Worm (Caenorhabditis elegans) whole organism, L1 larva: ENCODE measurements around the gene cyp-14A1.

Source experiments
- C04F5.9 ChIP-seq: sonication (generic microtip); optimal IDR thresholded peaks from 2 replicates; lab custom pipeline; 2016; ENCODE audit warnings: missing genetic modification characterization, missing compliant biosample characterization
- C16A3.4 ChIP-seq: fragments of 150-350 bp; optimal IDR thresholded peaks from 2 replicates; lab custom pipeline; 2014; ENCODE audit warnings: missing biosample characterization, missing genetic modification characterization
- C34B4.2 ChIP-seq: sonication (generic microtip); optimal IDR thresholded peaks from 2 replicates; lab custom pipeline; 2017; ENCODE audit warnings: mild to moderate bottlenecking, missing genetic modification characterization, missing compliant biosample characterization
- Y116A8C.19 ChIP-seq: sonication (generic microtip); optimal IDR thresholded peaks from 2 replicates; lab custom pipeline; 2016; ENCODE audit warnings: missing compliant biosample characterization, missing genetic modification characterization, borderline replicate concordance
- ama-1 ChIP-seq: fragments of 150-350 bp; optimal IDR thresholded peaks from 2 replicates; lab custom pipeline; 2014
- ceh-8 ChIP-seq: fragments of 200-800 bp; sonication (Bioruptor generic); optimal IDR thresholded peaks from 2 replicates; lab custom pipeline; 2018; ENCODE audit warnings: mild to moderate bottlenecking, missing genetic modification characterization, moderate library complexity, missing compliant biosample characterization
- ceh-88 ChIP-seq: fragments of 200-800 bp; sonication (Bioruptor generic); IDR thresholded peaks from 2 replicates; pipeline ENCODE4 v1.3.6; 2022; ENCODE audit warnings: missing genetic modification characterization, missing compliant biosample characterization
- ces-1 ChIP-seq: fragments of 150-350 bp; optimal IDR thresholded peaks from 2 replicates; lab custom pipeline; 2014; ENCODE audit warnings: missing biosample characterization, missing genetic modification reagents, missing genetic modification characterization
- dpl-1 ChIP-seq, 3 experiments: fragments of 150-350 bp in 2 of 3; sonication (generic microtip) in 1 of 3; optimal IDR thresholded peaks; 2 replicates each; lab custom pipeline; 2014 to 2017; ENCODE audit warnings: missing biosample characterization in 3 of 3, missing genetic modification characterization in 3 of 3, missing genetic modification reagents in 3 of 3
- efl-1 ChIP-seq, 4 experiments: fragments of 150-350 bp; optimal IDR thresholded peaks in 3 of 4; peaks in 1 of 4; 1 replicate in 1 of 4; 2 replicates in 3 of 4; lab custom pipeline; 2014; ENCODE audit warnings: missing biosample characterization in 2 of 4, missing genetic modification characterization in 2 of 4, missing genetic modification reagents in 2 of 4
- egl-13 ChIP-seq: sonication (generic microtip); optimal IDR thresholded peaks from 2 replicates; lab custom pipeline; 2016; ENCODE audit warnings: missing genotype, missing genetic modification reagents, missing genetic modification characterization, missing compliant biosample characterization
- elt-3 ChIP-seq, 6 experiments: fragments of 150-350 bp in 1 of 6; sonication (generic microtip); optimal IDR thresholded peaks; 2 replicates each; lab custom pipeline; 2017 to 2018; ENCODE audit warnings: missing biosample characterization in 6 of 6, missing genetic modification characterization in 6 of 6, inconsistent platforms in 1 of 6
- fkh-10 ChIP-seq: sonication (generic microtip); optimal IDR thresholded peaks from 2 replicates; lab custom pipeline; 2017; ENCODE audit warnings: missing biosample characterization, missing genetic modification reagents, missing genetic modification characterization
- fkh-4 ChIP-seq: sonication (generic microtip); optimal IDR thresholded peaks from 2 replicates; lab custom pipeline; 2016; ENCODE audit warnings: missing compliant biosample characterization, missing genetic modification characterization, borderline replicate concordance
- hlh-17 ChIP-seq: fragments of 200-800 bp; sonication (Bioruptor generic); optimal IDR thresholded peaks from 2 replicates; lab custom pipeline; 2018; ENCODE audit warnings: missing genetic modification characterization, mild to moderate bottlenecking, missing compliant biosample characterization, moderate library complexity, borderline replicate concordance
- irx-1 ChIP-seq: sonication (generic microtip); optimal IDR thresholded peaks from 2 replicates; lab custom pipeline; 2016; ENCODE audit warnings: missing genetic modification characterization, missing compliant biosample characterization
- lin-14 ChIP-seq: fragments of 200-800 bp; sonication (Bioruptor generic); optimal IDR thresholded peaks from 2 replicates; lab custom pipeline; 2018; ENCODE audit warnings: mild to moderate bottlenecking, missing genetic modification characterization, moderate library complexity, missing compliant biosample characterization
- lsy-2 ChIP-seq, 2 experiments: fragments of 150-350 bp; optimal IDR thresholded peaks; 2 replicates each; lab custom pipeline; 2014; ENCODE audit warnings: missing biosample characterization in 2 of 2, missing genetic modification characterization in 2 of 2
- mab-9 ChIP-seq: fragments of 200-800 bp; sonication (Bioruptor generic); IDR thresholded peaks from 2 replicates; pipeline ENCODE4 v1.3.6; 2022; ENCODE audit warnings: missing genetic modification reagents, missing genetic modification characterization, missing compliant biosample characterization
- mdl-1 ChIP-seq, 2 experiments: fragments of 150-350 bp; optimal IDR thresholded peaks; 2 replicates each; lab custom pipeline; 2014 to 2017; ENCODE audit warnings: missing biosample characterization in 2 of 2, missing genetic modification characterization in 2 of 2, inconsistent platforms in 1 of 2
- mef-2 ChIP-seq: fragments of 150-350 bp; optimal IDR thresholded peaks from 2 replicates; lab custom pipeline; 2014; ENCODE audit warnings: missing biosample characterization, missing genetic modification characterization
- nhr-19 ChIP-seq: fragments of 200-800 bp; sonication (Bioruptor generic); conservative IDR thresholded peaks from 2 replicates; pipeline ENCODE4 v1.3.6; 2022; ENCODE audit warnings: missing genetic modification characterization, missing compliant biosample characterization
- nhr-28 ChIP-seq: fragments of 150-350 bp; optimal IDR thresholded peaks from 2 replicates; lab custom pipeline; 2014; ENCODE audit warnings: missing biosample characterization, missing genetic modification characterization
- nhr-47 ChIP-seq: sonication (generic microtip); optimal IDR thresholded peaks from 2 replicates; lab custom pipeline; 2016; ENCODE audit warnings: mild to moderate bottlenecking, missing genetic modification characterization, moderate library complexity, missing compliant biosample characterization
- nhr-71 ChIP-seq: sonication (generic microtip); optimal IDR thresholded peaks from 2 replicates; lab custom pipeline; 2016; ENCODE audit warnings: mild to moderate bottlenecking, missing genetic modification characterization, moderate library complexity, missing compliant biosample characterization
- nhr-90 ChIP-seq: sonication (generic microtip); optimal IDR thresholded peaks from 2 replicates; lab custom pipeline; 2016; ENCODE audit warnings: mild to moderate bottlenecking, missing genetic modification characterization, missing compliant biosample characterization; ENCODE audit not compliant: poor library complexity
- pag-3 ChIP-seq: sonication (generic microtip); optimal IDR thresholded peaks from 2 replicates; lab custom pipeline; 2017; ENCODE audit warnings: missing genetic modification characterization, mild to moderate bottlenecking, missing compliant biosample characterization, antibody characterized with exemption, borderline replicate concordance; ENCODE audit not compliant: insufficient read depth
- snu-23 ChIP-seq: sonication (generic microtip); optimal IDR thresholded peaks from 2 replicates; lab custom pipeline; 2016; ENCODE audit warnings: missing genetic modification characterization, missing compliant biosample characterization
- sox-4 ChIP-seq: sonication (generic microtip); optimal IDR thresholded peaks from 2 replicates; lab custom pipeline; 2016; ENCODE audit warnings: missing genetic modification characterization, missing compliant biosample characterization
- sptf-1 ChIP-seq: fragments of 150-350 bp; optimal IDR thresholded peaks from 2 replicates; lab custom pipeline; 2014; ENCODE audit warnings: missing biosample characterization, missing genetic modification characterization
- tlp-1 ChIP-seq: fragments of 150-350 bp; optimal IDR thresholded peaks from 2 replicates; lab custom pipeline; 2014; ENCODE audit warnings: missing biosample characterization, missing genetic modification characterization
- zag-1 ChIP-seq: fragments of 150-350 bp; optimal IDR thresholded peaks from 2 replicates; lab custom pipeline; 2014; ENCODE audit warnings: missing biosample characterization, missing genetic modification characterization
- ztf-11 ChIP-seq, 2 experiments: sonication (generic microtip); optimal IDR thresholded peaks; 2 replicates each; lab custom pipeline; 2016 to 2017; ENCODE audit warnings: missing genetic modification characterization in 2 of 2, missing biosample characterization in 1 of 2, missing compliant biosample characterization in 1 of 2

The cyp-14A1 gene

ce11 chrX:13305779-13306178, 38.6 kb upstream of the cyp-14A1 start, which contains the start of gene srd-43:
TSS of gene srd-43 (minus strand) at chrX:13305844.
- no peak for TF ChIP-seq nhr-28 (tag; lab: Kevin White, UChicago)
- peak; percentile 33 for TF ChIP-seq ceh-8 (GFP tag; lab: Kevin White, UChicago)

- TF ChIP-seq ceh-8 (GFP tag; lab: Kevin White, UChicago) (peak; percentile 69), mef-2 (tag; lab: Kevin White, UChicago) (no peak), C04F5.9 (tag; lab: Kevin White, UChicago) (no peak)
Observed at ce11 chrX:13303357-13303756, 36.2 kb upstream of the cyp-14A1 start, which contains the start of gene srd-42. TSS of gene srd-42 (minus strand) at chrX:13303457.

ce11 chrX:13300503-13300902, 33.3 kb upstream of the cyp-14A1 start, which contains the start of gene srd-39:
TSS of gene srd-39 (minus strand) at chrX:13300603.
- no peak for TF ChIP-seq efl-1 (optimal IDR thresholded peaks at IDR 0.05; lab: Kevin White, UChicago)
- peak in 1 of 2 experiments; percentile 74 for TF ChIP-seq efl-1 (GFP tag; optimal IDR thresholded peaks at IDR 0.05 in 1 of 2; lab: Kevin White, UChicago)
- TF ChIP-seq ceh-8 (GFP tag; lab: Kevin White, UChicago), result no peak
- TF ChIP-seq, all 84 proteins: peak for 1

- no peak for TF ChIP-seq fkh-10 (GFP tag; lab: Kevin White, UChicago)
- TF ChIP-seq egl-13 (tag; lab: Kevin White, UChicago), result no peak
- TF ChIP-seq mdl-1 (tag; optimal IDR thresholded peaks at IDR 0.05; lab: Kevin White, UChicago), result no peak
- no peak for TF ChIP-seq C16A3.4
- no peak for TF ChIP-seq tlp-1 (tag; lab: Kevin White, UChicago)
- no peak for TF ChIP-seq nhr-71 (tag; lab: Kevin White, UChicago)
Observed at ce11 chrX:13294669-13295068, 27.5 kb upstream of the cyp-14A1 start, which contains the start of gene srd-36. TSS of gene srd-36 (minus strand) at chrX:13294769.

- no peak for TF ChIP-seq elt-3 (tag; optimal IDR thresholded peaks at IDR 0.05; lab: Kevin White, UChicago)
- no peak for TF ChIP-seq nhr-19 (GFP tag; lab: Robert Waterston, UW)
- TF ChIP-seq sox-4 (tag; lab: Kevin White, UChicago), result no peak
- TF ChIP-seq mdl-1 (tag; optimal IDR thresholded peaks at IDR 0.05; lab: Kevin White, UChicago), result no peak
- TF ChIP-seq ces-1 (GFP tag; lab: Kevin White, UChicago), result no peak
- no peak for TF ChIP-seq lin-14 (GFP tag; lab: Kevin White, UChicago)
- TF ChIP-seq pag-3, result no peak
- no peak for TF ChIP-seq ceh-88 (GFP tag; lab: Robert Waterston, UW)
- no peak for TF ChIP-seq ceh-8 (GFP tag; lab: Kevin White, UChicago)
- no peak for TF ChIP-seq zag-1 (tag; lab: Kevin White, UChicago)
- no peak for TF ChIP-seq C04F5.9 (tag; lab: Kevin White, UChicago)
Observed at ce11 chrX:13293023-13293422, 25.9 kb upstream of the cyp-14A1 start.

- TF ChIP-seq nhr-47 (tag; lab: Kevin White, UChicago), result no peak
- TF ChIP-seq ama-1 (lab: Kevin White, UChicago), result no peak
- no peak for TF ChIP-seq nhr-19 (GFP tag; lab: Robert Waterston, UW)
- no peak for TF ChIP-seq dpl-1 (GFP tag; optimal IDR thresholded peaks at IDR 0.05; lab: Kevin White, UChicago)
- no peak for TF ChIP-seq nhr-90
- no peak for TF ChIP-seq nhr-28 (tag; lab: Kevin White, UChicago)
- TF ChIP-seq hlh-17 (GFP tag; lab: Kevin White, UChicago), result no peak
- TF ChIP-seq ztf-11 (tag; optimal IDR thresholded peaks at IDR 0.05; lab: Kevin White, UChicago), result no peak
- no peak for TF ChIP-seq mab-9 (GFP tag; lab: Robert Waterston, UW)
- TF ChIP-seq sptf-1 (tag; lab: Kevin White, UChicago), result no peak
- TF ChIP-seq C34B4.2 (tag; lab: Kevin White, UChicago), result no peak
- no peak for TF ChIP-seq Y116A8C.19
- no peak for TF ChIP-seq snu-23 (GFP tag; lab: Kevin White, UChicago)
- TF ChIP-seq ceh-8 (GFP tag; lab: Kevin White, UChicago), result no peak
- no peak for TF ChIP-seq fkh-10 (GFP tag; lab: Kevin White, UChicago)
- TF ChIP-seq irx-1 (tag; lab: Kevin White, UChicago), result no peak
- no peak for TF ChIP-seq lsy-2 (tag; optimal IDR thresholded peaks at IDR 0.05; lab: Kevin White, UChicago)
- no peak for TF ChIP-seq fkh-4 (tag; lab: Kevin White, UChicago)
- TF ChIP-seq, all 84 proteins: peak for 0
Observed at ce11 chrX:13291506-13291905, 24.4 kb upstream of the cyp-14A1 start, which contains the start of gene srd-38. TSS of gene srd-38 (plus strand) at chrX:13291806.
